Worm (Caenorhabditis elegans) whole organism, L1 larva: ENCODE data around the gene npr-30.

Source experiments
- C16A3.4 ChIP-seq: fragments of 150-350 bp; optimal IDR thresholded peaks from 2 replicates; lab custom pipeline; 2014; ENCODE audit warnings: missing biosample characterization, missing genetic modification characterization
- F16B12.6 ChIP-seq: fragments of 150-350 bp; optimal IDR thresholded peaks from 2 replicates; lab custom pipeline; 2014; ENCODE audit warnings: missing biosample characterization, missing genetic modification characterization
- ceh-8 ChIP-seq: fragments of 200-800 bp; sonication (Bioruptor generic); optimal IDR thresholded peaks from 2 replicates; lab custom pipeline; 2018; ENCODE audit warnings: mild to moderate bottlenecking, missing genetic modification characterization, moderate library complexity, missing compliant biosample characterization
- ceh-82 ChIP-seq, 3 experiments: fragments of 150-350 bp in 1 of 3; sonication (generic microtip) in 2 of 3; optimal IDR thresholded peaks; 2 replicates each; lab custom pipeline; 2014 to 2017; ENCODE audit warnings: missing biosample characterization in 3 of 3, missing genetic modification characterization in 3 of 3
- ces-1 ChIP-seq: fragments of 150-350 bp; optimal IDR thresholded peaks from 2 replicates; lab custom pipeline; 2014; ENCODE audit warnings: missing biosample characterization, missing genetic modification reagents, missing genetic modification characterization
- dpl-1 ChIP-seq, 3 experiments: fragments of 150-350 bp in 2 of 3; sonication (generic microtip) in 1 of 3; optimal IDR thresholded peaks; 2 replicates each; lab custom pipeline; 2014 to 2017; ENCODE audit warnings: missing biosample characterization in 3 of 3, missing genetic modification characterization in 3 of 3, missing genetic modification reagents in 3 of 3
- dsc-1 ChIP-seq: sonication (generic microtip); optimal IDR thresholded peaks from 2 replicates; lab custom pipeline; 2016; ENCODE audit warnings: mild to moderate bottlenecking, missing genetic modification characterization, missing compliant biosample characterization
- egl-13 ChIP-seq: sonication (generic microtip); optimal IDR thresholded peaks from 2 replicates; lab custom pipeline; 2016; ENCODE audit warnings: missing genotype, missing genetic modification reagents, missing genetic modification characterization, missing compliant biosample characterization
- egl-27 ChIP-seq, 2 experiments: fragments of 150-350 bp in 1 of 2; sonication (generic microtip); optimal IDR thresholded peaks; 3 replicates each; lab custom pipeline; 2017 to 2018; ENCODE audit warnings: missing biosample characterization in 2 of 2, missing genetic modification characterization in 2 of 2, missing genetic modification reagents in 2 of 2
- elt-3 ChIP-seq, 6 experiments: fragments of 150-350 bp in 1 of 6; sonication (generic microtip); optimal IDR thresholded peaks; 2 replicates each; lab custom pipeline; 2017 to 2018; ENCODE audit warnings: missing biosample characterization in 6 of 6, missing genetic modification characterization in 6 of 6, inconsistent platforms in 1 of 6
- ets-5 ChIP-seq: fragments of 200-800 bp; sonication (Bioruptor generic); IDR thresholded peaks from 2 replicates; pipeline ENCODE4 v1.3.6; 2022; ENCODE audit warnings: missing genetic modification characterization, missing compliant biosample characterization
- fkh-10 ChIP-seq: sonication (generic microtip); optimal IDR thresholded peaks from 2 replicates; lab custom pipeline; 2017; ENCODE audit warnings: missing biosample characterization, missing genetic modification reagents, missing genetic modification characterization
- fkh-8 ChIP-seq: sonication (generic microtip); optimal IDR thresholded peaks from 2 replicates; lab custom pipeline; 2016; ENCODE audit warnings: mild to moderate bottlenecking, missing genetic modification characterization, missing compliant biosample characterization
- hlh-17 ChIP-seq: fragments of 200-800 bp; sonication (Bioruptor generic); optimal IDR thresholded peaks from 2 replicates; lab custom pipeline; 2018; ENCODE audit warnings: missing genetic modification characterization, mild to moderate bottlenecking, missing compliant biosample characterization, moderate library complexity, borderline replicate concordance
- jun-1 ChIP-seq: fragments of 150-350 bp; optimal IDR thresholded peaks from 2 replicates; lab custom pipeline; 2014; ENCODE audit warnings: missing biosample characterization, missing genetic modification reagents, missing genetic modification characterization
- lin-14 ChIP-seq: fragments of 200-800 bp; sonication (Bioruptor generic); optimal IDR thresholded peaks from 2 replicates; lab custom pipeline; 2018; ENCODE audit warnings: mild to moderate bottlenecking, missing genetic modification characterization, moderate library complexity, missing compliant biosample characterization
- lir-3 ChIP-seq: sonication (generic microtip); optimal IDR thresholded peaks from 2 replicates; lab custom pipeline; 2016; ENCODE audit warnings: mild to moderate bottlenecking, missing genetic modification characterization, moderate library complexity, missing compliant biosample characterization; ENCODE audit not compliant: poor library complexity
- lsy-2 ChIP-seq, 2 experiments: fragments of 150-350 bp; optimal IDR thresholded peaks; 2 replicates each; lab custom pipeline; 2014; ENCODE audit warnings: missing biosample characterization in 2 of 2, missing genetic modification characterization in 2 of 2
- mep-1 ChIP-seq: fragments of 150-350 bp; optimal IDR thresholded peaks from 2 replicates; lab custom pipeline; 2014; ENCODE audit warnings: missing biosample characterization, missing genetic modification characterization
- nhr-11 ChIP-seq: fragments of 150-350 bp; optimal IDR thresholded peaks from 2 replicates; lab custom pipeline; 2014; ENCODE audit warnings: missing biosample characterization, missing genetic modification characterization
- nhr-20 ChIP-seq: sonication (generic microtip); optimal IDR thresholded peaks from 2 replicates; lab custom pipeline; 2016; ENCODE audit warnings: mild to moderate bottlenecking, missing genetic modification characterization, missing compliant biosample characterization
- nhr-47 ChIP-seq: sonication (generic microtip); optimal IDR thresholded peaks from 2 replicates; lab custom pipeline; 2016; ENCODE audit warnings: mild to moderate bottlenecking, missing genetic modification characterization, moderate library complexity, missing compliant biosample characterization
- nhr-71 ChIP-seq: sonication (generic microtip); optimal IDR thresholded peaks from 2 replicates; lab custom pipeline; 2016; ENCODE audit warnings: mild to moderate bottlenecking, missing genetic modification characterization, moderate library complexity, missing compliant biosample characterization
- nhr-77 ChIP-seq: fragments of 150-350 bp; optimal IDR thresholded peaks from 2 replicates; lab custom pipeline; 2014; ENCODE audit warnings: missing biosample characterization, missing genetic modification characterization
- nhr-85 ChIP-seq: sonication (generic microtip); peaks from one replicate; lab custom pipeline; 2016; ENCODE audit warnings: missing genetic modification characterization, inconsistent platforms, missing compliant biosample characterization
- pax-3 ChIP-seq: fragments of 200-800 bp; sonication (Bioruptor generic); optimal IDR thresholded peaks from 2 replicates; lab custom pipeline; 2018; ENCODE audit warnings: mild to moderate bottlenecking, missing genetic modification characterization, moderate library complexity, missing compliant biosample characterization
- pqm-1 ChIP-seq: sonication (generic microtip); optimal IDR thresholded peaks from 3 replicates; lab custom pipeline; 2017; ENCODE audit warnings: missing biosample characterization, missing genetic modification characterization
- snpc-4 ChIP-seq: fragments of 150-350 bp; optimal IDR thresholded peaks from 2 replicates; lab custom pipeline; 2014; ENCODE audit warnings: missing biosample characterization, missing genetic modification characterization
- snu-23 ChIP-seq: sonication (generic microtip); optimal IDR thresholded peaks from 2 replicates; lab custom pipeline; 2016; ENCODE audit warnings: missing genetic modification characterization, missing compliant biosample characterization
- sox-4 ChIP-seq: sonication (generic microtip); optimal IDR thresholded peaks from 2 replicates; lab custom pipeline; 2016; ENCODE audit warnings: missing genetic modification characterization, missing compliant biosample characterization
- sptf-1 ChIP-seq: fragments of 150-350 bp; optimal IDR thresholded peaks from 2 replicates; lab custom pipeline; 2014; ENCODE audit warnings: missing biosample characterization, missing genetic modification characterization
- swsn-7 ChIP-seq: sonication (generic microtip); optimal IDR thresholded peaks from 2 replicates; lab custom pipeline; 2016; ENCODE audit warnings: missing genetic modification characterization, missing compliant biosample characterization
- tbx-2 ChIP-seq: sonication (generic microtip); optimal IDR thresholded peaks from 2 replicates; lab custom pipeline; 2016; ENCODE audit warnings: missing genetic modification characterization, missing compliant biosample characterization
- unc-130 ChIP-seq: fragments of 150-350 bp; optimal IDR thresholded peaks from 2 replicates; lab custom pipeline; 2017; ENCODE audit warnings: missing biosample characterization, missing genetic modification characterization, inconsistent platforms
- unc-30 ChIP-seq: sonication (generic microtip); optimal IDR thresholded peaks from 2 replicates; lab custom pipeline; 2017; ENCODE audit warnings: missing biosample characterization, missing genetic modification characterization
- unc-86 ChIP-seq: sonication (generic microtip); optimal IDR thresholded peaks from 2 replicates; lab custom pipeline; 2016; ENCODE audit warnings: missing genetic modification characterization, missing compliant biosample characterization
- unc-98 ChIP-seq: fragments of 200-800 bp; sonication (Bioruptor generic); IDR thresholded peaks from 2 replicates; pipeline ENCODE4 v1.3.6; 2022; ENCODE audit warnings: missing genetic modification characterization, missing compliant biosample characterization
- vab-15 ChIP-seq: sonication (generic microtip); optimal IDR thresholded peaks from 2 replicates; lab custom pipeline; 2017; ENCODE audit warnings: missing genotype, mild to moderate bottlenecking, missing genetic modification characterization, missing compliant biosample characterization
- zag-1 ChIP-seq: fragments of 150-350 bp; optimal IDR thresholded peaks from 2 replicates; lab custom pipeline; 2014; ENCODE audit warnings: missing biosample characterization, missing genetic modification characterization
- ztf-11 ChIP-seq, 2 experiments: sonication (generic microtip); optimal IDR thresholded peaks; 2 replicates each; lab custom pipeline; 2016 to 2017; ENCODE audit warnings: missing genetic modification characterization in 2 of 2, missing biosample characterization in 1 of 2, missing compliant biosample characterization in 1 of 2

The npr-30 gene

DNA sequence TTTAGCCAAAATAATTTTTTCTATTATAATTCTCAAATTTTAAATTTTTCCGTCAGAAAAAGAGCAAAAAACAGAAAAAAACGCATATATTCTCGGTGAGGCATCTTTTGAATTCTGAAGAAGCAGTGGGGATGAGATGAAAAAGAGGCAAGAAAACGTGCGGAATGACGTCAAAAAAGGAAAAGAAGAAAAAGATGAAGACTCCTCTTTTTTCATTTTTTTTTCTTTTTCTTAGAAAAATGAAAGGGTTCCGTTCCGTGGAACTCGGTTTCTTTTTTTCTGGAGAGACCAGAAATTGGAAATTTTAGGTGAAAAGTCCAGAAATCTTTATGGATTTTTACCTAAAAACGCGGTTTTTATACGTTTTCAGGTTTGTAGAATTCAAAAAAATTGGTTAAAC, 27.3 kb downstream of the npr-30 start:
- TF ChIP-seq nhr-47 = peak; percentile 65
- TF ChIP-seq vab-15 (tag; lab: Kevin White, UChicago) = no peak
- peak; percentile 40 for TF ChIP-seq mep-1 (tag; lab: Kevin White, UChicago)
- TF ChIP-seq lin-14 (GFP tag; lab: Kevin White, UChicago) = peak; percentile 76
- peak; percentile 10 to 25 for TF ChIP-seq lsy-2 (tag; optimal IDR thresholded peaks at IDR 0.05; lab: Kevin White, UChicago)
- peak; percentile 43 for TF ChIP-seq zag-1 (tag; lab: Kevin White, UChicago)
- TF ChIP-seq unc-86 (tag; lab: Kevin White, UChicago) = peak; percentile 71
- TF ChIP-seq tbx-2 = no peak
- TF ChIP-seq snu-23 (GFP tag; lab: Kevin White, UChicago) = no peak
- TF ChIP-seq ztf-11 (tag; optimal IDR thresholded peaks at IDR 0.05; lab: Kevin White, UChicago) = no peak
- no peak for TF ChIP-seq ces-1 (GFP tag; lab: Kevin White, UChicago)
- TF ChIP-seq sox-4 (tag; lab: Kevin White, UChicago) = peak; percentile 26
- TF ChIP-seq nhr-85 (tag; lab: Kevin White, UChicago) = peak; percentile 12
- peak; percentile 55 for TF ChIP-seq fkh-8 (tag; lab: Kevin White, UChicago)
- peak; percentile 72 for TF ChIP-seq nhr-71 (tag; lab: Kevin White, UChicago)
- TF ChIP-seq swsn-7 = peak; percentile 38
- TF ChIP-seq ceh-82 (tag; optimal IDR thresholded peaks at IDR 0.05; lab: Kevin White, UChicago) = no peak
- TF ChIP-seq pqm-1 (tag; lab: Kevin White, UChicago) = no peak
- TF ChIP-seq fkh-10 (GFP tag; lab: Kevin White, UChicago) = peak; percentile 69
- TF ChIP-seq egl-13 = peak; percentile 58
- TF ChIP-seq C16A3.4 = no peak
- TF ChIP-seq pax-3 (tag; lab: Kevin White, UChicago) = peak; percentile 10
- peak; percentile 7 for TF ChIP-seq dsc-1

DNA sequence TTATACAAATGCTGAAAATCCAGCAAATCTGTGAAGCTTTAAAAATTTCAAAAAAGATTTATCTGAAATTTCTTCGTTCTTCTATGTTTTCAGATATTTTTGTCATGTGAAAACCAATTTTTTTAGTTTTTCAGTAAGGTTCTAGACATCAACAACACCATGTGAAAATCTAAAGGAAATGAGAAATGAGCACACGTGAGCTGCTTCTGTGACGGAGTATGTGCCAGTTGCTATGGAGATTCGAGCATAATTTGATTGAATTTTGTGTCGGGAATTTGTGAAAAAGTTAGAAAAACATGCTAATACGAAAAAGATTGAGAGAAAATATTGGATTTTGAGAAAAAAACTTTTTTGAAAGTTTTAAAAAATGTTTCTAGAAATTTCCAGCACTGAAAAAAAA, 28.5 kb downstream of the npr-30 start:
- TF ChIP-seq nhr-47 = peak; percentile 43
- TF ChIP-seq unc-98 (GFP tag; lab: Robert Waterston, UW) = no peak
- TF ChIP-seq dpl-1 (GFP tag; optimal IDR thresholded peaks at IDR 0.05; lab: Kevin White, UChicago) = no peak
- TF ChIP-seq ceh-8 (GFP tag; lab: Kevin White, UChicago) = peak; percentile 10
- peak; percentile 9 for TF ChIP-seq nhr-20
- peak; percentile 55 for TF ChIP-seq nhr-71 (tag; lab: Kevin White, UChicago)
- peak; percentile 95 for TF ChIP-seq fkh-8 (tag; lab: Kevin White, UChicago)

DNA sequence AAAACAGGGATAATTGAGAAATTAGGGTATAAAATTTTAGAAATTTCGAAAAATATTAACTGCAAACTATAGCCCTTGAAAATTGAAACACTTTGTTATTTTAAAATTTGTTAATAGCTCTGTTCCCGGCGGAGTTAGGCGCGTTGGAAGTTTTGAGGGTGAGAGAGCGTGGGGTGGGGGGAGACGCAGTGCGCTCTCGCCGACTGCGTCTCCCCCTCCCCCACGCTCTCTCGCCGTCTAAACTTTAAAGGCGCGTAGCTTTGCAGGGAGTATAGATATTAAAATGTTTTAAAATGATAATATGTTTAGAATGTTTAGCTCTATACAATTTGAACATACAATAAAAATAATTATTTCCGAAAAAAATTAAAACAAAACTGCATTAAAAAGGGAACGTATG, 30.1 kb downstream of the npr-30 start:
- no peak for TF ChIP-seq unc-130 (tag; lab: Kevin White, UChicago)
- TF ChIP-seq nhr-85 (tag; lab: Kevin White, UChicago) = peak; percentile 31
- TF ChIP-seq F16B12.6 (tag; lab: Kevin White, UChicago) = no peak
- no peak for TF ChIP-seq jun-1 (tag; lab: Kevin White, UChicago)

DNA sequence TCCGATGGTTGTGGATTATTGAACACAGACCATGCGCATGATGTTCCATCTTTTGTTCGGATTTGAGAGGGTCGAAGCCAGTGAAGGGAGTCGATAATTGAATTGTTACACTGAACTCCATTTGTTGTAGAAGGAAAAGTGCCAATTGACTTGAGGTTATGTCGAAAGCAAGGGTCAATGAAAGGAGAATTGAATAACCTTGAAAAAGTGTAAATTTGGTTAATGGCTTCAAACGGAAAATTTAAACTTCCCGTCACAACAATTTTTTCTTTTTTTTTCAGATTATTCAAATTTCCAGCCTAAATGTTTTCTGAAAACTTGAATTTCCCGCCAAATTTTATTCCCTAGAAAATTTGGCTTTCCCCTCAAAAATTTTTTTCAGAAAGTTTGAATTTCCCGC, 35.0 kb downstream of the npr-30 start, which contains the start of gene clp-10:
TSS of gene clp-10 (minus strand) at position 101 of the 400 bp plus-strand sequence.
- TF ChIP-seq ces-1 (GFP tag; lab: Kevin White, UChicago) (no peak), hlh-17 (GFP tag; lab: Kevin White, UChicago) (no peak), lir-3 (no peak), nhr-11 (tag; lab: Kevin White, UChicago) (no peak), unc-30 (tag; lab: Kevin White, UChicago) (no peak), zag-1 (tag; lab: Kevin White, UChicago) (no peak), egl-27 (tag; optimal IDR thresholded peaks at IDR 0.05; lab: Kevin White, UChicago) (no peak), snpc-4 (no peak), elt-3 (tag; optimal IDR thresholded peaks at IDR 0.05; lab: Kevin White, UChicago) (no peak), sptf-1 (tag; lab: Kevin White, UChicago) (no peak), ets-5 (GFP tag; lab: Robert Waterston, UW) (no peak), nhr-77 (tag; lab: Kevin White, UChicago) (no peak)
- TF ChIP-seq, all 84 proteins: peak for 0
